Worm (Caenorhabditis elegans) whole organism, mixed stage, embryonic: ENCODE measurements around the gene stip-1.

Experiments
- bed-3 ChIP-seq: fragments of 200-800 bp; sonication (Bioruptor generic); optimal IDR thresholded peaks from 3 replicates; lab custom pipeline; 2018; ENCODE audit warnings: mild to moderate bottlenecking, missing genetic modification characterization, moderate library complexity, missing compliant biosample characterization
- ceh-39 ChIP-seq: fragments of 150-350 bp; optimal IDR thresholded peaks from 2 replicates; lab custom pipeline; 2014; ENCODE audit warnings: missing biosample characterization, missing genetic modification characterization
- ceh-43 ChIP-seq: fragments of 200-800 bp; sonication (Bioruptor generic); optimal IDR thresholded peaks from 2 replicates; lab custom pipeline; 2018; ENCODE audit warnings: mild to moderate bottlenecking, missing genetic modification characterization, moderate library complexity, missing compliant biosample characterization
- ces-1 ChIP-seq: fragments of 150-350 bp; optimal IDR thresholded peaks from 2 replicates; lab custom pipeline; 2014; ENCODE audit warnings: missing biosample characterization, missing genetic modification reagents, missing genetic modification characterization
- drap-1 ChIP-seq: fragments of 200-800 bp; sonication (Bioruptor generic); optimal IDR thresholded peaks from 3 replicates; lab custom pipeline; 2018; ENCODE audit warnings: mild to moderate bottlenecking, missing genetic modification characterization, missing compliant biosample characterization
- elt-1 ChIP-seq: sonication (generic microtip); optimal IDR thresholded peaks from 2 replicates; lab custom pipeline; 2017; ENCODE audit warnings: missing genetic modification characterization, mild to moderate bottlenecking, missing compliant biosample characterization, antibody characterized with exemption, moderate library complexity, borderline replicate concordance; ENCODE audit not compliant: insufficient read depth
- flh-1 ChIP-seq: fragments of 200-800 bp; sonication (Bioruptor generic); optimal IDR thresholded peaks from 2 replicates; lab custom pipeline; 2018; ENCODE audit warnings: mild to moderate bottlenecking, missing genetic modification characterization, moderate library complexity, missing compliant biosample characterization
- ham-2 ChIP-seq: fragments of 200-800 bp; sonication (Bioruptor generic); optimal IDR thresholded peaks from 2 replicates; lab custom pipeline; 2018; ENCODE audit warnings: mild to moderate bottlenecking, missing genetic modification characterization, missing compliant biosample characterization
- hlh-1 ChIP-seq: fragments of 150-350 bp; optimal IDR thresholded peaks from 2 replicates; lab custom pipeline; 2014; ENCODE audit warnings: missing biosample characterization, missing genetic modification reagents, missing genetic modification characterization
- lin-13 ChIP-seq: fragments of 150-350 bp; optimal IDR thresholded peaks from 2 replicates; lab custom pipeline; 2014; ENCODE audit warnings: missing biosample characterization, missing genetic modification characterization
- lin-32 ChIP-seq: fragments of 200-800 bp; sonication (Bioruptor generic); optimal IDR thresholded peaks from 2 replicates; lab custom pipeline; 2018; ENCODE audit warnings: mild to moderate bottlenecking, missing genetic modification characterization, missing compliant biosample characterization
- lsy-2 ChIP-seq: fragments of 150-350 bp; optimal IDR thresholded peaks from 2 replicates; lab custom pipeline; 2014; ENCODE audit warnings: missing biosample characterization, missing genetic modification characterization
- mab-5 ChIP-seq: fragments of 150-350 bp; optimal IDR thresholded peaks from 2 replicates; lab custom pipeline; 2014; ENCODE audit warnings: missing biosample characterization, missing genetic modification characterization
- mep-1 ChIP-seq: fragments of 150-350 bp; optimal IDR thresholded peaks from 2 replicates; lab custom pipeline; 2017; ENCODE audit warnings: missing biosample characterization, missing genetic modification reagents, missing genetic modification characterization, inconsistent platforms
- mls-2 ChIP-seq: sonication (generic microtip); optimal IDR thresholded peaks from 2 replicates; lab custom pipeline; 2016; ENCODE audit warnings: mild to moderate bottlenecking, missing genetic modification characterization, moderate library complexity, missing compliant biosample characterization
- nhr-12 ChIP-seq: fragments of 150-350 bp; optimal IDR thresholded peaks from 2 replicates; lab custom pipeline; 2014; ENCODE audit warnings: missing biosample characterization, missing genetic modification characterization
- nhr-2 ChIP-seq: fragments of 150-350 bp; optimal IDR thresholded peaks from 2 replicates; lab custom pipeline; 2014; ENCODE audit warnings: missing biosample characterization, missing genetic modification characterization
- nhr-237 ChIP-seq: fragments of 150-350 bp; optimal IDR thresholded peaks from 2 replicates; lab custom pipeline; 2014; ENCODE audit warnings: missing biosample characterization, missing genetic modification characterization
- nhr-28 ChIP-seq: fragments of 150-350 bp; optimal IDR thresholded peaks from 2 replicates; lab custom pipeline; 2014; ENCODE audit warnings: missing biosample characterization, missing genetic modification characterization
- nhr-76 ChIP-seq: sonication (generic microtip); optimal IDR thresholded peaks from 2 replicates; lab custom pipeline; 2017; ENCODE audit warnings: missing biosample characterization, missing genetic modification characterization
- pha-4 ChIP-seq: fragments of 150-350 bp; optimal IDR thresholded peaks from 2 replicates; lab custom pipeline; 2018; ENCODE audit warnings: missing biosample characterization, missing genetic modification reagents, missing genetic modification characterization
- sem-2 ChIP-seq: fragments of 200-800 bp; sonication (Bioruptor generic); optimal IDR thresholded peaks from 2 replicates; lab custom pipeline; 2018; ENCODE audit warnings: mild to moderate bottlenecking, missing genetic modification characterization, missing compliant biosample characterization
- snpc-4 ChIP-seq: fragments of 150-350 bp; optimal IDR thresholded peaks from 2 replicates; lab custom pipeline; 2014; ENCODE audit warnings: missing biosample characterization, missing genetic modification characterization
- sptf-1 ChIP-seq: sonication (generic microtip); optimal IDR thresholded peaks from 2 replicates; lab custom pipeline; 2017; ENCODE audit warnings: mild to moderate bottlenecking, missing genetic modification characterization, moderate library complexity, missing compliant biosample characterization
- tbx-8 ChIP-seq: fragments of 200-800 bp; sonication (Bioruptor generic); optimal IDR thresholded peaks from 2 replicates; lab custom pipeline; 2018; ENCODE audit warnings: mild to moderate bottlenecking, missing genetic modification characterization, moderate library complexity, missing compliant biosample characterization
- unc-120 ChIP-seq: sonication (generic microtip); optimal IDR thresholded peaks from 2 replicates; lab custom pipeline; 2017; ENCODE audit warnings: missing genetic modification characterization, missing compliant biosample characterization; ENCODE audit not compliant: poor library complexity, severe bottlenecking
- unc-39 ChIP-seq: fragments of 150-350 bp; optimal IDR thresholded peaks from 2 replicates; lab custom pipeline; 2014; ENCODE audit warnings: missing biosample characterization, missing genetic modification characterization
- unc-62 ChIP-seq: fragments of 150-350 bp; optimal IDR thresholded peaks from 2 replicates; lab custom pipeline; 2014; ENCODE audit warnings: missing biosample characterization, missing genetic modification reagents, missing genetic modification characterization
- zip-8 ChIP-seq: fragments of 150-350 bp; optimal IDR thresholded peaks from 2 replicates; lab custom pipeline; 2014; ENCODE audit warnings: missing biosample characterization, missing genetic modification characterization
- ztf-11 ChIP-seq: fragments of 150-350 bp; optimal IDR thresholded peaks from 2 replicates; lab custom pipeline; 2014; ENCODE audit warnings: missing biosample characterization, missing genetic modification characterization

stip-1 gene

ce11 chrII:10317007-10317406 is 32.8 kb downstream of the stip-1 start, which contains the start of gene M02G9.4:
Gene M02G9.4, plus strand, starts transcription at chrII:10317307.
- no peak for TF ChIP-seq hlh-1 (tag; lab: Kevin White, UChicago)
- no peak for TF ChIP-seq ztf-11 (tag; lab: Kevin White, UChicago)
- no peak for TF ChIP-seq ham-2 (GFP tag; lab: Kevin White, UChicago)
- TF ChIP-seq unc-39 (tag; lab: Kevin White, UChicago): no peak
- no peak for TF ChIP-seq bed-3 (GFP tag; lab: Kevin White, UChicago)
- no peak for TF ChIP-seq ceh-39 (tag; lab: Kevin White, UChicago)
- no peak for TF ChIP-seq ces-1
- no peak for TF ChIP-seq unc-62 (GFP tag; lab: Kevin White, UChicago)
- TF ChIP-seq ceh-43 (GFP tag; lab: Kevin White, UChicago): no peak
- TF ChIP-seq lin-32 (GFP tag; lab: Kevin White, UChicago): no peak
- no peak for TF ChIP-seq lin-13 (tag; lab: Kevin White, UChicago)
- TF ChIP-seq unc-120: no peak
- TF ChIP-seq nhr-76: no peak
- no peak for TF ChIP-seq tbx-8 (GFP tag; lab: Kevin White, UChicago)
- TF ChIP-seq lsy-2: no peak
- no peak for TF ChIP-seq pha-4 (tag; lab: Kevin White, UChicago)
- TF ChIP-seq nhr-237 (tag; lab: Kevin White, UChicago): no peak
- TF ChIP-seq elt-1 (tag; lab: Kevin White, UChicago): no peak

- TF ChIP-seq lsy-2 (no peak), unc-120 (no peak), ztf-11 (tag; lab: Kevin White, UChicago) (no peak), tbx-8 (GFP tag; lab: Kevin White, UChicago) (no peak), mls-2 (tag; lab: Kevin White, UChicago) (no peak), elt-1 (tag; lab: Kevin White, UChicago) (no peak), hlh-1 (tag; lab: Kevin White, UChicago) (no peak), lin-13 (tag; lab: Kevin White, UChicago) (no peak), unc-62 (GFP tag; lab: Kevin White, UChicago) (no peak), pha-4 (tag; lab: Kevin White, UChicago) (no peak), mab-5 (tag; lab: Kevin White, UChicago) (no peak), ceh-43 (GFP tag; lab: Kevin White, UChicago) (no peak), bed-3 (GFP tag; lab: Kevin White, UChicago) (no peak), sptf-1 (tag; lab: Kevin White, UChicago) (no peak), ham-2 (GFP tag; lab: Kevin White, UChicago) (no peak)
- TF ChIP-seq, all 35 proteins: peak for 0
These were observed 33.7 kb downstream of the stip-1 start, which contains the start of gene gcy-5 for ce11 chrII:10316119-10316518. Gene gcy-5, minus strand, starts transcription at chrII:10316219.

ce11 chrII:10315252-10315651 is 34.6 kb downstream of the stip-1 start, which contains the start of gene idpp-8:
Gene idpp-8, plus strand, starts transcription at chrII:10315552.
- TF ChIP-seq unc-39 (tag; lab: Kevin White, UChicago) (no peak), lsy-2 (no peak), lin-13 (tag; lab: Kevin White, UChicago) (no peak), nhr-237 (tag; lab: Kevin White, UChicago) (no peak), nhr-12 (tag; lab: Kevin White, UChicago) (no peak), zip-8 (tag; lab: Kevin White, UChicago) (no peak), sptf-1 (tag; lab: Kevin White, UChicago) (no peak), snpc-4 (tag; lab: Kevin White, UChicago) (no peak), mab-5 (tag; lab: Kevin White, UChicago) (no peak), mep-1 (tag; lab: Kevin White, UChicago) (no peak), flh-1 (GFP tag; lab: Kevin White, UChicago) (no peak), mls-2 (tag; lab: Kevin White, UChicago) (no peak)

DNA sequence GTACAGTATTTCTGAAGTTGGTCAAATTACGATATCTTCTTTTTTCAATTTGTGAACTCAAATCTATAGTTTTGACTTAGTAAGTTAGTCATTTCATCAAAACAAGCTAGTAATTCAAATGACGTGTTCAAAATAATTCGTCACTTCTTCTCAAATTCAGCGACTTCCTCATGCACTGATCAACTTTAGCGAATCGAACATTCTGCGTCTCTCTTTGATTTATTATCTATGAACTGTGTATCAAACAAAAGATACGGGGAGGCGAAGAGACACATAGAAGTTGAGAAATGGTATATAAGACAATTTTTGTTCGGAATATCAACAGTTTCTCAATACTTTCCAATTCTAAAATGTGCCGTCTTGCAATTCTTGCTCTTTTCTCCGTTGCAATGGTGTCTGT is 37.8 kb downstream of the stip-1 start, which contains the start of gene srlf-34:
Gene srlf-34 (plus strand): TSS at position 321 of the 400 bp plus-strand sequence.
- TF ChIP-seq unc-120 (no peak), bed-3 (GFP tag; lab: Kevin White, UChicago) (no peak), ceh-43 (GFP tag; lab: Kevin White, UChicago) (no peak), nhr-237 (tag; lab: Kevin White, UChicago) (no peak), elt-1 (tag; lab: Kevin White, UChicago) (no peak), unc-62 (GFP tag; lab: Kevin White, UChicago) (no peak), nhr-2 (no peak), ces-1 (no peak), mep-1 (tag; lab: Kevin White, UChicago) (no peak), flh-1 (GFP tag; lab: Kevin White, UChicago) (no peak), sem-2 (GFP tag; lab: Kevin White, UChicago) (no peak), ham-2 (GFP tag; lab: Kevin White, UChicago) (no peak), lin-13 (tag; lab: Kevin White, UChicago) (no peak), ceh-39 (tag; lab: Kevin White, UChicago) (no peak), nhr-28 (tag; lab: Kevin White, UChicago) (no peak), snpc-4 (tag; lab: Kevin White, UChicago) (no peak), drap-1 (GFP tag; lab: Kevin White, UChicago) (no peak)
